Fruit fly (Drosophila melanogaster) S2 (cell line): ENCODE measurements around the gene mid.

Experiments
- CG8478 ChIP-seq: fragments of >200 bp; optimal IDR thresholded peaks from 2 replicates; lab custom pipeline; 2018
- CTCF ChIP-seq, 2 experiments: fragments of >200 bp; optimal IDR thresholded peaks; 2 replicates each; lab custom pipeline; 2018

DNA sequence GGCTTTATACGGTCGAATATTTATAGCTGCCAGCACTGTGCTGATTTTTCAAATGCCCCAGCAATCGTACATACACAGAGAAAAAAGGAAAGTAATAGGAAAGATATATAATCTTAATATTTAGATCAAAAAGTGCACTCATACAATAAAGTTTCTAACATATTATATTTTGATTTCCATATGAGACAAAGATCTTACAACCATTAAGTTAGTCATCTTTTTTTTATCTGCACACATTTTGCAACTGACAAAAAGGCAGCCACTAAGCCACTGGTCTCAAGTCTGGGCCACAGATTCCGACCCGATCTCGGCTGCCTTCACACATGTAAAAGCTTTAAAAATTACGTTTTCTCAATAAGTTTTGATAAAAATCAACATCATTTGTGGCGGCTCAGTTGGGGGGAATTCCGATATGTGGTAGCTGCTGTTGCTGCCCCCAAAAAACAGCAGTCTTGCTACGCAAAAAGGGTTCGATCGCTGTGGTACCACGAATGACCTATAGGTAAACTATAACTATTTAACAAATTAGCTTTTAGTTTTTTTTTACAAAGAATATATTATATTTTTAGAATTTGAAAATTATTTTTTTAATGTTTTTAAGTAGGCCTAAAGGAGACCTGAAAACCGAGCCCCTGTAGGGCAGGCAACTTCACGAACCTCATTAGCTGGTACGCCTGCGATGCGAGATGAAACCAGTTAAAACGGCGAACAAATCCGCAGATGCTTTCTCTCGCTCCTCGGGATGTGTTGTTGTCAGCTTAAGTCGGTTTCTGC, 32.5 kb upstream of the mid start:
- TF ChIP-seq CTCF (optimal IDR thresholded peaks at IDR 0.05; lab: Kevin White, UChicago): no peak
- no peak for TF ChIP-seq CG8478 (lab: Kevin White, UChicago)
